Fruit fly (Drosophila melanogaster): ENCODE data around the gene CG17917.

CG17917 gene

DNA sequence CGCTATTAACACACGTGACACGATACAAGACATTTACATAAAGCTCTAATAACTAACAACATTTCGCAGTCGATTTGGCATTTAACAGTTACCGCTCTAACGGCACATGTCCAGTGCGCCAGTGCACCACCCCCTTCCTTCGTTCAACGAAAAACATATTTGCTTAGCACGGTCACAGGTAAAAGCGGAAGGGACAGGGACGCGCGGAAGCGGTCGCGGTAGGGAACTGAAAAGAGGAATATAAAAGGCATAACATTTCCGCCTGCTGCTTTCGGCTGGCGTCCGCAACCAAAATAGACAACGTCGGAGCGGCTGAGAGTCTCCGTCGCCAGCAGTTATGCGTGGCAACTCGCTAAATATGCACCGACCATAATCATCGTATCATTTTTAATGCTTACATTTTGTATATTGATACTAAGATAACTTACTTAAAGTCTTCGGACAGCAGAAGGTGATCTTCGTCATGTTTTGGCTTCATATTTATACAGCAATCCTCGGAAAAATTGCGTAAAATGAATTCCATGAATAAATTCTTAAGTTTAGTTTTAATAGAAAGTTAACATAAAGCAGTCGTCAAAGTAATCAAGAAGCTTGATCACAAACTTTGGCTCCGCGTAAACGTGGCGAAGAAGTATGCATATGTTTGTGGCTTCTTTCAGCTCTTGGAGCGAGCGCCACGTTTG, 10.1 kb downstream of the CG17917 start (continued):
- peak; percentile 44 for TF ChIP-seq CG2678 (tag; optimal IDR thresholded peaks at IDR 0.05)
- TF ChIP-seq sr (GFP tag; IDR thresholded peaks at IDR 0.05): no peak
- peak; percentile 59 for TF ChIP-seq CG17359 (tag; optimal IDR thresholded peaks at IDR 0.05)
- TF ChIP-seq peb (GFP tag; IDR thresholded peaks at IDR 0.05): no peak
- peak; percentile 22 for TF ChIP-seq NfI (GFP tag; optimal IDR thresholded peaks at IDR 0.05)
- no peak for TF ChIP-seq CG7556 (GFP tag; optimal IDR thresholded peaks at IDR 0.05)
- TF ChIP-seq sug (tag; optimal IDR thresholded peaks at IDR 0.05): peak; percentile 7
- no peak for TF ChIP-seq disco-r (GFP tag; optimal IDR thresholded peaks at IDR 0.05)
- TF ChIP-seq B-H2 (GFP tag; optimal IDR thresholded peaks at IDR 0.05): no peak
- peak; percentile 13 for TF ChIP-seq slp2 (GFP tag; optimal IDR thresholded peaks at IDR 0.05)
- peak; percentile 13 for TF ChIP-seq sd (tag; optimal IDR thresholded peaks at IDR 0.05)
- peak; percentile 11 for TF ChIP-seq CG9817 (tag; optimal IDR thresholded peaks at IDR 0.05)
- TF ChIP-seq Atf-2 (GFP tag; optimal IDR thresholded peaks at IDR 0.05): no peak
- peak; percentile 36; the same call in 1 of the 2 replicates for TF ChIP-seq CG6689 (GFP tag; IDR thresholded peaks at IDR 0.05)
- TF ChIP-seq CG10209 (GFP tag; optimal IDR thresholded peaks at IDR 0.05): no peak
- TF ChIP-seq dm (GFP tag; optimal IDR thresholded peaks at IDR 0.05): no peak
- no peak for TF ChIP-seq Spps (tag; optimal IDR thresholded peaks at IDR 0.05)
- TF ChIP-seq btn (GFP tag; optimal IDR thresholded peaks at IDR 0.05): no peak
- peak; percentile 70 for TF ChIP-seq CG12769 (tag; optimal IDR thresholded peaks at IDR 0.05)
- no peak for TF ChIP-seq scrt (GFP tag; optimal IDR thresholded peaks at IDR 0.05)
- no peak for TF ChIP-seq Opbp (GFP tag; IDR thresholded peaks at IDR 0.05; ENCODE audit: partially characterized antibody)
- peak; percentile 39 for TF ChIP-seq nmo (GFP tag; optimal IDR thresholded peaks at IDR 0.05)
- TF ChIP-seq gcm (GFP tag; optimal IDR thresholded peaks at IDR 0.05): no peak
- TF ChIP-seq HLH54F (GFP tag; optimal IDR thresholded peaks at IDR 0.05): no peak
- TF ChIP-seq bsh (GFP tag; optimal IDR thresholded peaks at IDR 0.05): peak; percentile 36 to 48
- TF ChIP-seq CG3065 (GFP tag; optimal IDR thresholded peaks at IDR 0.05): no peak
- no peak for TF ChIP-seq CG1024 (GFP tag; IDR thresholded peaks at IDR 0.05)
- TF ChIP-seq CG18262 (tag; optimal IDR thresholded peaks at IDR 0.05): peak; percentile 48
- no peak for TF ChIP-seq CHES-1-like (GFP tag; optimal IDR thresholded peaks at IDR 0.05)
- TF ChIP-seq nerfin-1 (tag; optimal IDR thresholded peaks at IDR 0.05): peak; percentile 20
- TF ChIP-seq C15 (GFP tag; IDR thresholded peaks at IDR 0.05): no peak
- no peak for TF ChIP-seq CG6175 (GFP tag; IDR thresholded peaks at IDR 0.05)
- no peak for TF ChIP-seq pros (GFP tag; optimal IDR thresholded peaks at IDR 0.05)
- peak; percentile 46 for TF ChIP-seq Blimp-1 (GFP tag; optimal IDR thresholded peaks at IDR 0.05)
- TF ChIP-seq D (optimal IDR thresholded peaks at IDR 0.05): no peak
- peak; percentile 44 for TF ChIP-seq D (GFP tag; optimal IDR thresholded peaks at IDR 0.05)
- no peak for TF ChIP-seq cas (GFP tag; IDR thresholded peaks at IDR 0.05)
- peak; percentile 34; the same call in 1 of the 3 replicates for TF ChIP-seq row (GFP tag; IDR thresholded peaks at IDR 0.05)
- TF ChIP-seq Asciz (GFP tag; optimal IDR thresholded peaks at IDR 0.05): peak; percentile 24
- peak; percentile 4; the same call in 1 of the 2 replicates for TF ChIP-seq CG14014 (GFP tag; IDR thresholded peaks at IDR 0.05)
- TF ChIP-seq run (tag; optimal IDR thresholded peaks at IDR 0.05): peak; percentile 24
- TF ChIP-seq B-H1 (GFP tag; IDR thresholded peaks at IDR 0.05): no peak
- TF ChIP-seq CG3163 (GFP tag; optimal IDR thresholded peaks at IDR 0.05): no peak
- no peak for TF ChIP-seq ftz-f1 (GFP tag; optimal IDR thresholded peaks at IDR 0.05)
- TF ChIP-seq CG4820 (GFP tag; optimal IDR thresholded peaks at IDR 0.05): peak; percentile 77
- TF ChIP-seq D19A (tag; optimal IDR thresholded peaks at IDR 0.05): peak; percentile 33
- TF ChIP-seq CG8281 (tag; optimal IDR thresholded peaks at IDR 0.05): no peak
- TF ChIP-seq dysf (GFP tag; IDR thresholded peaks at IDR 0.05): peak; percentile 47; the same call in 1 of the 3 replicates
- TF ChIP-seq CG2199 (GFP tag; IDR thresholded peaks at IDR 0.05): peak; percentile 15; the same call in 1 of the 3 replicates
- no peak; the same call in 2 of the 3 replicates for TF ChIP-seq CG17361 (GFP tag; IDR thresholded peaks at IDR 0.05)
